Fruit fly (Drosophila melanogaster): ENCODE measurements around the gene CG13473.

The CG13473 gene

dm6 chr3L:14759097-14759795 is 30.7 kb downstream of the CG13473 start (continued):
- peak; percentile 99 for TF ChIP-seq CG3065 (GFP tag; optimal IDR thresholded peaks at IDR 0.05)
- peak; percentile 100 for TF ChIP-seq CG17385 (GFP tag; optimal IDR thresholded peaks at IDR 0.05)
- TF ChIP-seq pita (GFP tag; optimal IDR thresholded peaks at IDR 0.05) = no peak
- peak; percentile 100 for TF ChIP-seq CG6854 (GFP tag; optimal IDR thresholded peaks at IDR 0.05)
- TF ChIP-seq CG3163 (GFP tag; optimal IDR thresholded peaks at IDR 0.05) = peak; percentile 73
- TF ChIP-seq CG12236 (GFP tag; optimal IDR thresholded peaks at IDR 0.05) = peak; percentile 98
- 0 out of 2 replicates have a peak, but pooled peaks have one; percentile 42 for TF ChIP-seq ato (GFP tag; IDR thresholded peaks at IDR 0.05; ENCODE audit: partially characterized antibody)
- TF ChIP-seq hb (GFP tag; IDR thresholded peaks at IDR 0.05; ENCODE audit: partially characterized antibody) = peak; percentile 73
- peak; percentile 100 for TF ChIP-seq BtbVII (GFP tag; optimal IDR thresholded peaks at IDR 0.05)
- peak; percentile 100 for TF ChIP-seq fd3F (GFP tag; optimal IDR thresholded peaks at IDR 0.05)
- TF ChIP-seq CG4854 (GFP tag; optimal IDR thresholded peaks at IDR 0.05) = peak; percentile 99
- TF ChIP-seq ac (GFP tag; optimal IDR thresholded peaks at IDR 0.05) = peak; percentile 99
- peak; percentile 99 for TF ChIP-seq vfl (GFP tag; optimal IDR thresholded peaks at IDR 0.05)
- TF ChIP-seq Atf3 (GFP tag; optimal IDR thresholded peaks at IDR 0.05) = peak; percentile 99
- TF ChIP-seq bowl (GFP tag; IDR thresholded peaks at IDR 0.05) = peak; percentile 99
- peak; percentile 99 for TF ChIP-seq mam (GFP tag; optimal IDR thresholded peaks at IDR 0.05)
- TF ChIP-seq E2f1 (GFP tag; IDR thresholded peaks at IDR 0.05) = peak; percentile 100
- TF ChIP-seq fd96Cb (tag; optimal IDR thresholded peaks at IDR 0.05) = peak; percentile 100
- TF ChIP-seq CG4424 (GFP tag; optimal IDR thresholded peaks at IDR 0.05) = peak; percentile 100
- TF ChIP-seq Pdp1 (GFP tag; optimal IDR thresholded peaks at IDR 0.05) = peak; percentile 98 to 99
- peak; percentile 99 for TF ChIP-seq Atf-2 (GFP tag; optimal IDR thresholded peaks at IDR 0.05)
- peak; percentile 100 for TF ChIP-seq sug (tag; optimal IDR thresholded peaks at IDR 0.05)
- TF ChIP-seq Dek (tag; optimal IDR thresholded peaks at IDR 0.05) = peak; percentile 100
- TF ChIP-seq CG18599 (GFP tag; optimal IDR thresholded peaks at IDR 0.05) = peak; percentile 100
- TF ChIP-seq crp (GFP tag; optimal IDR thresholded peaks at IDR 0.05) = peak; percentile 22 to 79
- TF ChIP-seq CG5245 (GFP tag; optimal IDR thresholded peaks at IDR 0.05) = peak; percentile 99
- peak; percentile 100 for TF ChIP-seq HHEX (GFP tag; optimal IDR thresholded peaks at IDR 0.05)
- TF ChIP-seq CG15601 (tag; optimal IDR thresholded peaks at IDR 0.05) = peak; percentile 99
- TF ChIP-seq Dip3 (GFP tag; optimal IDR thresholded peaks at IDR 0.05) = peak; percentile 99
- peak; percentile 100 for TF ChIP-seq CoRest (tag; optimal IDR thresholded peaks at IDR 0.05)
- peak; percentile 79 for TF ChIP-seq MESR4 (GFP tag; optimal IDR thresholded peaks at IDR 0.05)
- peak; percentile 100 for TF ChIP-seq Hr3 (GFP tag; optimal IDR thresholded peaks at IDR 0.05)
- peak; percentile 61 for TF ChIP-seq tna (GFP tag; IDR thresholded peaks at IDR 0.05; ENCODE audit: partially characterized antibody)
- TF ChIP-seq sqz (GFP tag; optimal IDR thresholded peaks at IDR 0.05) = peak; percentile 100
- TF ChIP-seq tll (GFP tag; optimal IDR thresholded peaks at IDR 0.05) = peak in 1 of 2 experiments; percentile 81
- TF ChIP-seq hkb (optimal IDR thresholded peaks at IDR 0.05) = peak; percentile 4
- peak; percentile 100 for TF ChIP-seq hkb (GFP tag; IDR thresholded peaks at IDR 0.05)
- TF ChIP-seq tup (GFP tag; optimal IDR thresholded peaks at IDR 0.05) = peak; percentile 98
- TF ChIP-seq CG13624 (GFP tag; optimal IDR thresholded peaks at IDR 0.05) = peak; percentile 99
- TF ChIP-seq sens (GFP tag) = peak; percentile 100
- TF ChIP-seq Hr39 (optimal IDR thresholded peaks at IDR 0.05) = no peak
- peak; percentile 85 for TF ChIP-seq Dip2 (GFP tag; IDR thresholded peaks at IDR 0.05)
- TF ChIP-seq CG8478 (optimal IDR thresholded peaks at IDR 0.05) = no peak
- peak; percentile 99 for TF ChIP-seq CG11085 (GFP tag; IDR thresholded peaks at IDR 0.05)
- TF ChIP-seq Awh (GFP tag; IDR thresholded peaks at IDR 0.05) = peak; percentile 99
- peak; percentile 99 for TF ChIP-seq CG17612 (GFP tag; IDR thresholded peaks at IDR 0.05)
- TF ChIP-seq CG5180 (GFP tag; optimal IDR thresholded peaks at IDR 0.05) = peak; percentile 95
- peak; percentile 100 for TF ChIP-seq CG7372 (GFP tag; IDR thresholded peaks at IDR 0.05)
- peak; percentile 99 for TF ChIP-seq CG6689 (GFP tag; IDR thresholded peaks at IDR 0.05)
- peak; percentile 100 for TF ChIP-seq wdn (GFP tag; IDR thresholded peaks at IDR 0.05)
